Worm (Caenorhabditis elegans): ENCODE results near the gene C01G12.7.

The C01G12.7 gene

DNA sequence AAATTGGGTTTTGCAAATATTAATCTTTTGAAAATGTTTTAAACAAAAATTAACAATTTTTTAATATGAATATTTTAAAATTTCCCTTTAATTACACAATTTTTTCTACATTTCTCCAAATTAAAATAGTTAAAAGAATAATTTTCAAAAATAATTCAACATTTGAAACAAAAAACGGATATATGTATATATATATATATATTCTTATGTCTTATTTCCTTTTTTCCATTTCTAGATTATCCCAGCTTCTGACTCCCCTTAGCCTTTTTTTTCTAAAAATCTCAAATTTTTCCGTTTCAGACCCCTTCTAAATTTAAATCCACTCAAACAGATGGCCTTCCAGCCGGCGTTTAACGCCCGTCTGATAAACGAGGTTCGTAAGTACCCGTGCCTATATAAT, 18.4 kb downstream of the C01G12.7 start, which contains the start of gene madf-5:
madf-5 (plus strand) TSS at position 301 of the 400 bp plus-strand sequence.
- TF ChIP-seq pes-1 (GFP tag; IDR thresholded peaks at IDR 0.05) (no peak), tbx-11 (GFP tag; IDR thresholded peaks at IDR 0.05) (no peak), aly-1 (tag; optimal IDR thresholded peaks at IDR 0.05) (no peak), tra-4 (tag; optimal IDR thresholded peaks at IDR 0.05) (no peak), ama-1 (optimal IDR thresholded peaks at IDR 0.05) (no peak)

- TF ChIP-seq B0310.2 (tag; optimal IDR thresholded peaks at IDR 0.05), result no peak
- TF ChIP-seq pes-1 (GFP tag; IDR thresholded peaks at IDR 0.05), result no peak
- TF ChIP-seq sea-1 (GFP tag; conservative IDR thresholded peaks at IDR 0.05), result no peak
- no peak for TF ChIP-seq ceh-36 (tag; optimal IDR thresholded peaks at IDR 0.05)
- TF ChIP-seq hmg-4 (GFP tag; optimal IDR thresholded peaks at IDR 0.05), result no peak
- TF ChIP-seq ceh-13 (GFP tag; optimal IDR thresholded peaks at IDR 0.05), result no peak
- TF ChIP-seq ama-1 (optimal IDR thresholded peaks at IDR 0.05), result no peak
- TF ChIP-seq F13C5.2 (tag; optimal IDR thresholded peaks at IDR 0.05), result no peak
- TF ChIP-seq hnd-1 (tag; optimal IDR thresholded peaks at IDR 0.05), result no peak
- no peak for TF ChIP-seq tra-4 (tag; optimal IDR thresholded peaks at IDR 0.05)
- no peak for TF ChIP-seq hmbx-1 (tag; optimal IDR thresholded peaks at IDR 0.05)
- no peak for TF ChIP-seq flt-1 (GFP tag; IDR thresholded peaks at IDR 0.05)
- no peak for TF ChIP-seq tbx-37 (GFP tag; conservative IDR thresholded peaks at IDR 0.05)
- TF ChIP-seq ets-7 (tag; optimal IDR thresholded peaks at IDR 0.05), result no peak
- TF ChIP-seq scrt-1 (GFP tag; IDR thresholded peaks at IDR 0.05), result no peak
Measured at ce11 chrII:14570541-14571160, 21.0 kb downstream of the C01G12.7 start.

DNA sequence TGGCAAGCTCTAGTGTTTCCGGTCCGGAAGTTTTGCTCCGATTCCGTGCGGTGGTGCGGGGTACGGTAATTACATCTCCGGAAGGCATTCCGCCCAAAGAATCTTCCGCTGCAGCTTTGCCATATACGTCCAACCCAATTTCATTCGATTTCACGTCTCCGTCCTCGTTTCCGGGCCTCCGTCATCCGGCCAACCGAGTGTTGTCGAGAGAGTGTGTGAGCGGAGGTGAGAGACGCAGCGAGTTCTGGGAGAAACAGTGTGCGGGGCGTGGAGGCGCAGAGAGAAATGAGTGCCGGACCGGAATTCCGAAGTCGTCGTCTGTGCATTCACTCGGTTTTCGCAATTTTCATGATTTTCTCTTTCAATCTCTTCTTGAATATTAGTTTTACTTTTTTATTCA, 22.4 kb downstream of the C01G12.7 start:
- TF ChIP-seq ceh-13 (GFP tag; optimal IDR thresholded peaks at IDR 0.05) (no peak), pes-1 (GFP tag; IDR thresholded peaks at IDR 0.05) (no peak), hmg-4 (GFP tag; optimal IDR thresholded peaks at IDR 0.05) (peak; percentile 26), ceh-36 (tag; optimal IDR thresholded peaks at IDR 0.05) (no peak), tbx-11 (GFP tag; IDR thresholded peaks at IDR 0.05) (no peak), flt-1 (GFP tag; IDR thresholded peaks at IDR 0.05) (no peak)

DNA sequence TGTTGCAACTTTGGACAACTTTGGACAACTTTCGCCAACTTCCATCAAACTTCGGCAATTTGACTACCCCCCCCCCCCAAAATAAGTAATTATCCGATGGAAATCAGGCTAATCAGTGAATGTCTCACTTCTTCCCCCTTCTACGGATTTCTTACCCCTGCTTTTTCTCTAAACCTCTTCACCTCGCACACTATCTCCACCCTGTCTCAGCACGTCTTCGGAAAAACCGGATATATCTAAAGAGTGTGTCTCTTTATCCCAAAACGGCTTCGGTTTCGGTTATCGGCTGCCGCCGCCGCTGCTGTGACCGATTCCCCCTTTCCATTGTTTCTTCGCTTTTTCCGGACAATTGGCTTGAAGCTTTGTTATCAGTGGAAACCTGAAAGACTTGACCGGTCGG, 23.9 kb downstream of the C01G12.7 start:
- no peak for TF ChIP-seq ceh-36 (tag; optimal IDR thresholded peaks at IDR 0.05)
- TF ChIP-seq hnd-1 (tag; optimal IDR thresholded peaks at IDR 0.05), result no peak
- no peak for TF ChIP-seq ama-1 (optimal IDR thresholded peaks at IDR 0.05)
- no peak for TF ChIP-seq sea-1 (GFP tag; conservative IDR thresholded peaks at IDR 0.05)

- peak; percentile 46 for TF ChIP-seq tbx-37 (GFP tag; conservative IDR thresholded peaks at IDR 0.05)
Measured at ce11 chrII:14563766-14564370, 27.8 kb downstream of the C01G12.7 start.

DNA sequence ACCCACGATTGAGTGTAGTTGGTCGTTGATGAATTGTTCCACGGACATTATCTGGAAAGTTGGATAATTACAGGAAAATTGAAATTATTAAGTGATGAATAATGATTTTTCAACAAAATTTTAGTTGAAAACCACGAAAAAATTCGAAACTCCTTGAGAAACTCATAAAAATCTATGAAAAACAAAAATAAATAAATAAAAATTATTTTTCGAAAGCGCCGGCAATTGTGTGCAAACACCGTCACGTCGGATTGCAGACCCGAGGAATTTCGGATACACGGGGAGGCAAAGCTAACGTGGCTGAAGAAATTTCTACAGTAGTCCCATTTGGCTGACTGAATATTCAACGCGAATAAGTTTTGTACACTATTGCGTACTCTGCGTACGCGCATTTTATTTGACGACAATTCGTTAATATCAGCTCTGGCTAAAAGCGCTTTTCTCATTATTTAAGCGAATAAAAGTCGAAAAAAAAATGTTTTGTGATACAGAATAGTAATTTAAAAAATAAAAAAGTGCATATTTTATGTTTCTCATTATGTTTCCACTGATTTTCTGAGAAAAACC, 30.1 kb downstream of the C01G12.7 start, which contains the start of gene mog-4:
mog-4 (minus strand) TSS at position 51 of the 567 bp plus-strand sequence.
- TF ChIP-seq pes-1 (GFP tag; IDR thresholded peaks at IDR 0.05) (peak; percentile 73), tbx-37 (GFP tag; conservative IDR thresholded peaks at IDR 0.05) (peak; percentile 91), tbx-11 (GFP tag; IDR thresholded peaks at IDR 0.05) (peak; percentile 68), scrt-1 (GFP tag; IDR thresholded peaks at IDR 0.05) (peak; percentile 69), sea-1 (GFP tag; conservative IDR thresholded peaks at IDR 0.05) (peak; percentile 41; the same call in 1 of the 2 replicates), F13C5.2 (tag; optimal IDR thresholded peaks at IDR 0.05) (peak; percentile 71)

DNA sequence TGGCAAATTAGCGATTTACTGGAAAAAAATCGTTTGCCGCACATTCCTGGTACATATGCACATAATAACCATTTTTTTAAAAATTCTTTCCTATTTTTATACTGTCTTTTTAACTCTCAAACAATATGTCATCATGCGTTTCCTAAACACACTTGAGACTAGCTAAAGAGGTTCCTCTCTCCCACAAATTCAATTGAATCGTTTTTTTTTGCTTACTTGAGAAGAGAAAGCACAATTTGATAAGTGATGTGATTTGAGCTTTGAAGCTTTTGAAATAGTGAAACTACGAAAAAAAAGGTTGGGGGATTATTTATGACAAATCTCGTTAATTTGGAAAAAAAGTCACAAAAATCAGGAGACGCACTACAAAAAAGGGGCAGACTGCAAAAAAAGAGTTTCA, 36.7 kb downstream of the C01G12.7 start:
- TF ChIP-seq F13C5.2 (tag; optimal IDR thresholded peaks at IDR 0.05) (no peak), B0310.2 (tag; optimal IDR thresholded peaks at IDR 0.05) (no peak), tbx-11 (GFP tag; IDR thresholded peaks at IDR 0.05) (no peak)

DNA sequence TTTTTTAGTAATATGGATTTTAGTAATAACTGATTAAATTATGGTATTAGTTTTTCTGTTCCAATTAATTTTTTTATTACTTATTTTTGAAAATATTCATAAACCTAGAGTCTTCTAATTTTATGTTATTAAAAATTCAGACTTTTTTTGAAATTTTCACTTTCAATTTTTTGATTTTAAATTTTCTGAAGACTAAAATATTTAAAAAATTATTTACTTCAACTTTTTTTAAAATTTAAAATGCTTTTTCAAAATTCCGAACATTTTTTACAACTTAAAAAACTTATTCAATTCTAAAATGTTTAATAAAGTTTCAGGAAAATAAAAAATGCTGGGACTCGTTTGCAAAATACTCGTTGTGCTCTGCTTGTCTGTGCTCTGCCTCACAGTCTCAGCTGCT, 41.1 kb downstream of the C01G12.7 start, which contains the start of gene nlp-41:
nlp-41 (plus strand) TSS at position 301 of the 400 bp plus-strand sequence.
- TF ChIP-seq pes-1 (GFP tag; IDR thresholded peaks at IDR 0.05) (no peak), aly-1 (tag; optimal IDR thresholded peaks at IDR 0.05) (no peak), tbx-11 (GFP tag; IDR thresholded peaks at IDR 0.05) (no peak), ceh-13 (GFP tag; optimal IDR thresholded peaks at IDR 0.05) (no peak), tra-4 (tag; optimal IDR thresholded peaks at IDR 0.05) (no peak), ama-1 (optimal IDR thresholded peaks at IDR 0.05) (no peak), ceh-36 (tag; optimal IDR thresholded peaks at IDR 0.05) (no peak), scrt-1 (GFP tag; IDR thresholded peaks at IDR 0.05) (no peak), hnd-1 (tag; optimal IDR thresholded peaks at IDR 0.05) (no peak), tbx-37 (GFP tag; conservative IDR thresholded peaks at IDR 0.05) (no peak), ets-7 (tag; optimal IDR thresholded peaks at IDR 0.05) (no peak), sea-1 (GFP tag; conservative IDR thresholded peaks at IDR 0.05) (no peak)

DNA sequence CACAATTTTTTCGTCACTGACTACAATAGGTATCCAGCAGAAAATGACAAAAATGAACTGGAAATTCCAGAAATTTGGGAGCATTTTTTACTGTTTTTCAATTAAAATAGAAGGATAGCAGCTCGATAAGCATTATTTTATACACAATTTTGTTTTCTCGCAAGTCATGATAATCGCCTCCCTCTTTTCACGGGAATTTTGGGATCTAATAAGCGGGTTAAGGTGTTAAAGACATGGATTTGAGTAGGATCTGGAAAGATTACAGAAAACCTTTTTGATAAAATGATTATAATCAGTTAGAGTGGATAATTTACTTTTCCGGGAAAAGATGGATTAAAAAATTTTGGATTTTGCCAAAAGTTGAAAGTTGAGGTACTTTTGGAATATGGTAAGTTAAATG, 43.0 kb downstream of the C01G12.7 start, which contains the start of gene gcy-29:
gcy-29 (minus strand) TSS at position 101 of the 400 bp plus-strand sequence.
- TF ChIP-seq hnd-1 (tag; optimal IDR thresholded peaks at IDR 0.05) (no peak), ceh-36 (tag; optimal IDR thresholded peaks at IDR 0.05) (no peak), hmg-4 (GFP tag; optimal IDR thresholded peaks at IDR 0.05) (no peak), tbx-11 (GFP tag; IDR thresholded peaks at IDR 0.05) (no peak), pes-1 (GFP tag; IDR thresholded peaks at IDR 0.05) (no peak), ets-7 (tag; optimal IDR thresholded peaks at IDR 0.05) (no peak), tbx-37 (GFP tag; conservative IDR thresholded peaks at IDR 0.05) (no peak), flt-1 (GFP tag; IDR thresholded peaks at IDR 0.05) (no peak), tra-4 (tag; optimal IDR thresholded peaks at IDR 0.05) (no peak), ama-1 (optimal IDR thresholded peaks at IDR 0.05) (no peak), aly-1 (tag; optimal IDR thresholded peaks at IDR 0.05) (no peak), F13C5.2 (tag; optimal IDR thresholded peaks at IDR 0.05) (no peak)

Data from whole organism, early embryonic.